Worm (Caenorhabditis elegans) whole organism, early embryonic: ENCODE measurements around the gene dkf-2.

ENCODE experiments used
- ama-1 ChIP-seq: fragments of 150-350 bp; optimal IDR thresholded peaks from 2 replicates; lab custom pipeline; 2014
- ceh-36 ChIP-seq: sonication (generic microtip); optimal IDR thresholded peaks from 2 replicates; lab custom pipeline; 2016; ENCODE audit warnings: missing genetic modification characterization, inconsistent platforms, missing compliant biosample characterization
- hnd-1 ChIP-seq: sonication (generic microtip); optimal IDR thresholded peaks from 2 replicates; lab custom pipeline; 2016; ENCODE audit warnings: missing genetic modification characterization, missing compliant biosample characterization
- pes-1 ChIP-seq: fragments of 200-800 bp; sonication (Bioruptor generic); IDR thresholded peaks from 2 replicates; pipeline ENCODE4 v1.3.6; 2022; ENCODE audit warnings: missing genetic modification reagents, missing genetic modification characterization, missing compliant biosample characterization
- scrt-1 ChIP-seq: fragments of 200-800 bp; sonication (Bioruptor generic); IDR thresholded peaks from 2 replicates; pipeline ENCODE4 v1.3.6; 2022; ENCODE audit warnings: missing genetic modification characterization, missing compliant biosample characterization
- tbx-11 ChIP-seq: fragments of 200-800 bp; sonication (Bioruptor generic); IDR thresholded peaks from 2 replicates; pipeline ENCODE4 v1.3.6; 2022; ENCODE audit warnings: missing genetic modification characterization, missing compliant biosample characterization

ce11 chrV:16812371-16812770 is 64.9 kb downstream of the dkf-2 start:
- no peak for TF ChIP-seq scrt-1 (GFP tag; lab: Robert Waterston, UW)
- no peak for TF ChIP-seq ama-1 (lab: Kevin White, UChicago)
- no peak for TF ChIP-seq hnd-1 (tag; lab: Kevin White, UChicago)
- no peak for TF ChIP-seq ceh-36
- no peak for TF ChIP-seq pes-1 (GFP tag; lab: Robert Waterston, UW)
- TF ChIP-seq tbx-11 (GFP tag; lab: Robert Waterston, UW) = no peak
